Fruit fly (Drosophila melanogaster): Measurements from ENCODE around the gene ssp2.

ssp2 gene

dm6 chr3L:13993742-13994719 is 29.0 kb downstream of the ssp2 start, which contains the start of gene CtsK1 (continued):
- no peak for TF ChIP-seq CG12219 (GFP tag; optimal IDR thresholded peaks at IDR 0.05)
- TF ChIP-seq CG8359 (GFP tag; optimal IDR thresholded peaks at IDR 0.05; ENCODE audit: borderline replicate concordance), result no peak
- TF ChIP-seq Opbp (GFP tag; IDR thresholded peaks at IDR 0.05; ENCODE audit: partially characterized antibody), result 0 out of 3 replicates have a peak, but pooled peaks have one; percentile 33
- TF ChIP-seq Rfx (GFP tag; IDR thresholded peaks at IDR 0.05), result no peak; the same call in 1 of the 2 replicates
- no peak for TF ChIP-seq CG1792 (GFP tag; optimal IDR thresholded peaks at IDR 0.05)
- TF ChIP-seq eyg (GFP tag; optimal IDR thresholded peaks at IDR 0.05), result no peak
- no peak for TF ChIP-seq Dek (tag; optimal IDR thresholded peaks at IDR 0.05)
- TF ChIP-seq Pdp1 (GFP tag; optimal IDR thresholded peaks at IDR 0.05), result peak in 1 of 2 experiments; percentile 3
- no peak for TF ChIP-seq Optix (GFP tag; IDR thresholded peaks at IDR 0.05)
- no peak for TF ChIP-seq dm (GFP tag; optimal IDR thresholded peaks at IDR 0.05)
- no peak for TF ChIP-seq dysf (GFP tag; IDR thresholded peaks at IDR 0.05)
- TF ChIP-seq CG5953 (GFP tag; IDR thresholded peaks at IDR 0.05), result no peak
- peak; percentile 71; the same call in 2 of the 3 replicates for TF ChIP-seq CG11695 (GFP tag; IDR thresholded peaks at IDR 0.05)
- TF ChIP-seq D19A (tag; optimal IDR thresholded peaks at IDR 0.05), result peak; percentile 97
- no peak for TF ChIP-seq prd (optimal IDR thresholded peaks at IDR 0.05)
- peak; percentile 60; the same call in 2 of the 3 replicates for TF ChIP-seq prd (GFP tag; IDR thresholded peaks at IDR 0.05)
- peak; percentile 73; the same call in 1 of the 3 replicates for TF ChIP-seq zen2 (GFP tag; IDR thresholded peaks at IDR 0.05; ENCODE audit: partially characterized antibody)
- peak in 1 of 2 experiments; percentile 48 for TF ChIP-seq crp (GFP tag; optimal IDR thresholded peaks at IDR 0.05)
- peak; percentile 86 for TF ChIP-seq CG13287 (GFP tag; IDR thresholded peaks at IDR 0.05; ENCODE audit: partially characterized antibody)
- no peak for TF ChIP-seq HmgZ (tag; optimal IDR thresholded peaks at IDR 0.05)
- TF ChIP-seq CG32532 (GFP tag; IDR thresholded peaks at IDR 0.05), result peak; percentile 51; the same call in 1 of the 2 replicates
- no peak for TF ChIP-seq CG11085 (GFP tag; IDR thresholded peaks at IDR 0.05)
- no peak for TF ChIP-seq CG10321 (GFP tag; IDR thresholded peaks at IDR 0.05)
- peak; percentile 24 for TF ChIP-seq Sox100B (GFP tag; optimal IDR thresholded peaks at IDR 0.05)
- no peak for TF ChIP-seq oc (tag; optimal IDR thresholded peaks at IDR 0.05)
- TF ChIP-seq bbx (GFP tag; IDR thresholded peaks at IDR 0.05; ENCODE audit: partially characterized antibody), result peak; percentile 10; the same call in 1 of the 2 replicates
- TF ChIP-seq CrebB (tag; optimal IDR thresholded peaks at IDR 0.05), result no peak
- TF ChIP-seq CG8765 (GFP tag; IDR thresholded peaks at IDR 0.05), result no peak
- TF ChIP-seq CG14860 (GFP tag; IDR thresholded peaks at IDR 0.05; ENCODE audit: partially characterized antibody), result peak; percentile 40; the same call in 2 of the 3 replicates
- no peak for TF ChIP-seq mam (GFP tag; optimal IDR thresholded peaks at IDR 0.05)
- peak; percentile 44 for TF ChIP-seq CG14710 (tag; optimal IDR thresholded peaks at IDR 0.05)
- TF ChIP-seq sob (GFP tag; IDR thresholded peaks at IDR 0.05), result 0 out of 2 replicates have a peak, but pooled peaks have one; percentile 18
- TF ChIP-seq nau (GFP tag; optimal IDR thresholded peaks at IDR 0.05), result no peak
- peak; percentile 51; the same call in 1 of the 2 replicates for TF ChIP-seq CG11247 (GFP tag; IDR thresholded peaks at IDR 0.05)
- TF ChIP-seq phol (tag; optimal IDR thresholded peaks at IDR 0.05), result peak; percentile 29
- TF ChIP-seq lola (GFP tag; optimal IDR thresholded peaks at IDR 0.05), result no peak
- TF ChIP-seq CG2678 (tag; optimal IDR thresholded peaks at IDR 0.05), result peak; percentile 48
- TF ChIP-seq Bgb (GFP tag; IDR thresholded peaks at IDR 0.05; ENCODE audit: partially characterized antibody), result peak; percentile 72; the same call in 1 of the 2 replicates
- peak; percentile 47 for TF ChIP-seq CG6689 (GFP tag; IDR thresholded peaks at IDR 0.05)
- TF ChIP-seq ro (GFP tag; IDR thresholded peaks at IDR 0.05), result no peak
- peak; percentile 1 for TF ChIP-seq CG6813 (GFP tag; optimal IDR thresholded peaks at IDR 0.05)
- peak; percentile 61 for TF ChIP-seq vnd (GFP tag; IDR thresholded peaks at IDR 0.05; ENCODE audit: partially characterized antibody)
- no peak for TF ChIP-seq Vsx1 (GFP tag; optimal IDR thresholded peaks at IDR 0.05)
- no peak for TF ChIP-seq HLHmδ (GFP tag; optimal IDR thresholded peaks at IDR 0.05)
- TF ChIP-seq CG17612 (GFP tag; IDR thresholded peaks at IDR 0.05), result no peak
- no peak for TF ChIP-seq CG17802 (tag; optimal IDR thresholded peaks at IDR 0.05)
